Fruit fly (Drosophila melanogaster): Measurements from ENCODE around the gene Pfdn1.
A peak's percentile ranks its signal among the peaks of the same experiment; 100 is the strongest.

The Pfdn1 gene

dm6 chr2L:6051212-6051621 lies 17.7 kb upstream of the Pfdn1 start (continued):
- TF ChIP-seq CG32264 (GFP tag; optimal IDR thresholded peaks at IDR 0.05): peak; percentile 90
- peak; percentile 94 for TF ChIP-seq Hnf4 (GFP tag; optimal IDR thresholded peaks at IDR 0.05)
- peak; percentile 53 for TF ChIP-seq Mio (GFP tag; optimal IDR thresholded peaks at IDR 0.05)
- TF ChIP-seq Hr83 (GFP tag; optimal IDR thresholded peaks at IDR 0.05; ENCODE audit: poor library complexity, severe bottlenecking): peak; percentile 57
- TF ChIP-seq pan (optimal IDR thresholded peaks at IDR 0.05): no peak
- TF ChIP-seq Sp1 (GFP tag; optimal IDR thresholded peaks at IDR 0.05): peak; percentile 97
- TF ChIP-seq sage (GFP tag; optimal IDR thresholded peaks at IDR 0.05): peak; percentile 88
- peak; percentile 96 for TF ChIP-seq OdsH (GFP tag; optimal IDR thresholded peaks at IDR 0.05)
- peak; percentile 91 for TF ChIP-seq CG9705 (GFP tag; optimal IDR thresholded peaks at IDR 0.05)
- no peak for TF ChIP-seq brk (GFP tag; optimal IDR thresholded peaks at IDR 0.05)
- TF ChIP-seq ey (GFP tag; optimal IDR thresholded peaks at IDR 0.05): peak; percentile 93
- TF ChIP-seq GATAd (GFP tag; optimal IDR thresholded peaks at IDR 0.05): no peak
- no peak for TF ChIP-seq N (GFP tag; optimal IDR thresholded peaks at IDR 0.05)
- TF ChIP-seq dl (GFP tag; optimal IDR thresholded peaks at IDR 0.05; ENCODE audit: insufficient read depth in 1 of 2, partially characterized antibody in 2 of 2): no peak

dm6 chr2L:6053874-6054469 lies 14.9 kb upstream of the Pfdn1 start, which contains the start of gene CG13995:
TSS of gene CG13995 (plus strand) at chr2L:6054302.
- TF ChIP-seq Dif (GFP tag; optimal IDR thresholded peaks at IDR 0.05; ENCODE audit: partially characterized antibody) (peak; percentile 33), usp (GFP tag; optimal IDR thresholded peaks at IDR 0.05) (no peak)

dm6 chr2L:6060210-6060609 lies 8.7 kb upstream of the Pfdn1 start, which contains the start of gene CG34180:
TSS of gene CG34180 (plus strand) at chr2L:6060510.
- TF ChIP-seq woc (GFP tag; optimal IDR thresholded peaks at IDR 0.05): no peak

- TF ChIP-seq rgr (GFP tag; optimal IDR thresholded peaks at IDR 0.05): peak; percentile 81
- peak in 1 of 2 experiments; percentile 87 for TF ChIP-seq foxo (GFP tag; optimal IDR thresholded peaks at IDR 0.05)
- TF ChIP-seq usp (GFP tag; optimal IDR thresholded peaks at IDR 0.05): no peak
- no peak for TF ChIP-seq Abd-B (GFP tag; optimal IDR thresholded peaks at IDR 0.05)
- no peak for TF ChIP-seq sage (GFP tag; optimal IDR thresholded peaks at IDR 0.05)
- TF ChIP-seq CG32264 (GFP tag; optimal IDR thresholded peaks at IDR 0.05): peak; percentile 53
- peak; percentile 58 for TF ChIP-seq Hr83 (GFP tag; optimal IDR thresholded peaks at IDR 0.05; ENCODE audit: poor library complexity, severe bottlenecking)
- TF ChIP-seq Dif (GFP tag; optimal IDR thresholded peaks at IDR 0.05; ENCODE audit: partially characterized antibody): no peak
- TF ChIP-seq Mio (GFP tag; optimal IDR thresholded peaks at IDR 0.05): no peak
- peak; percentile 63 for TF ChIP-seq dmrt93B (GFP tag; optimal IDR thresholded peaks at IDR 0.05)
- TF ChIP-seq Dfd (GFP tag; optimal IDR thresholded peaks at IDR 0.05): no peak
- TF ChIP-seq Myc (optimal IDR thresholded peaks at IDR 0.05): no peak
- no peak for TF ChIP-seq CrebA (GFP tag; optimal IDR thresholded peaks at IDR 0.05; ENCODE audit: borderline replicate concordance)
- TF ChIP-seq GATAd (GFP tag; optimal IDR thresholded peaks at IDR 0.05): no peak
- TF ChIP-seq h (GFP tag; optimal IDR thresholded peaks at IDR 0.05): peak; percentile 84
- peak; percentile 64 for TF ChIP-seq ey (GFP tag; optimal IDR thresholded peaks at IDR 0.05)
- TF ChIP-seq psq (GFP tag; optimal IDR thresholded peaks at IDR 0.05): peak; percentile 51
- peak; percentile 83 for TF ChIP-seq woc (GFP tag; optimal IDR thresholded peaks at IDR 0.05)
- peak; percentile 82 for TF ChIP-seq HLH106 (tag; optimal IDR thresholded peaks at IDR 0.05)
- peak; percentile 71 for TF ChIP-seq CG9705 (GFP tag; optimal IDR thresholded peaks at IDR 0.05)
- peak; percentile 81 for TF ChIP-seq fru (GFP tag; optimal IDR thresholded peaks at IDR 0.05)
- TF ChIP-seq N (GFP tag; optimal IDR thresholded peaks at IDR 0.05): peak; percentile 63
- TF ChIP-seq Sp1 (GFP tag; optimal IDR thresholded peaks at IDR 0.05): peak; percentile 66
- TF ChIP-seq Rel (GFP tag; optimal IDR thresholded peaks at IDR 0.05): no peak
- TF ChIP-seq Rel (tag; optimal IDR thresholded peaks at IDR 0.05): peak; percentile 66
- peak; percentile 50 for TF ChIP-seq sv (GFP tag; optimal IDR thresholded peaks at IDR 0.05)
- TF ChIP-seq Hr78 (GFP tag; optimal IDR thresholded peaks at IDR 0.05): peak; percentile 3
- no peak for TF ChIP-seq Hnf4 (GFP tag; optimal IDR thresholded peaks at IDR 0.05)
- peak; percentile 3 for TF ChIP-seq OdsH (GFP tag; optimal IDR thresholded peaks at IDR 0.05)
Observed at dm6 chr2L:6062382-6063082, 6.3 kb upstream of the Pfdn1 start, which contains the start of the genes ND-51 and CG13994. TSS of gene ND-51 (minus strand) at chr2L:6062757. TSS of gene CG13994 (plus strand) at chr2L:6062989.
